Fruit fly (Drosophila melanogaster) whole organism, wandering third instar larva: Measurements from ENCODE around the gene Plp.

ENCODE experiments used
- Abd-B ChIP-seq: fragments of >200 bp; optimal IDR thresholded peaks from 2 replicates; lab custom pipeline; 2017; ENCODE audit warnings: missing biosample characterization, missing genetic modification characterization
- CG32264 ChIP-seq: fragments of 200-800 bp; sonication (Bioruptor generic); optimal IDR thresholded peaks from 2 replicates; lab custom pipeline; 2016; ENCODE audit warnings: missing biosample characterization, missing genetic modification characterization
- CG9705 ChIP-seq: fragments of 200-800 bp; sonication (Bioruptor generic); optimal IDR thresholded peaks from 2 replicates; lab custom pipeline; 2018; ENCODE audit warnings: missing biosample characterization, mild to moderate bottlenecking, missing genetic modification characterization
- CrebA ChIP-seq: fragments of 200-800 bp; sonication (Bioruptor generic); optimal IDR thresholded peaks from 2 replicates; lab custom pipeline; 2016; ENCODE audit warnings: missing biosample characterization, mild to moderate bottlenecking, missing genetic modification characterization, borderline replicate concordance
- Dfd ChIP-seq: fragments of >200 bp; optimal IDR thresholded peaks from 2 replicates; lab custom pipeline; 2017; ENCODE audit warnings: missing biosample characterization, missing genetic modification characterization
- Dif ChIP-seq: fragments of 200-275, 200-300 bp; sonication (Bioruptor generic); optimal IDR thresholded peaks from 2 replicates; lab custom pipeline; 2018; ENCODE audit warnings: missing biosample characterization, missing genetic modification characterization; ENCODE audit not compliant: partially characterized antibody
- GATAd ChIP-seq: sonication (Bioruptor generic); optimal IDR thresholded peaks from 2 replicates; lab custom pipeline; 2016; ENCODE audit warnings: missing biosample characterization, missing genetic modification characterization
- HLH106 ChIP-seq: fragments of 200-800 bp; optimal IDR thresholded peaks from 3 replicates; lab custom pipeline; 2019; ENCODE audit warnings: missing biosample characterization, mild to moderate bottlenecking, missing genetic modification characterization, moderate library complexity
- Hnf4 ChIP-seq: fragments of 200-800 bp; sonication (Bioruptor generic); optimal IDR thresholded peaks from 2 replicates; lab custom pipeline; 2016; ENCODE audit warnings: missing biosample characterization, mild to moderate bottlenecking, missing genetic modification characterization
- Hr78 ChIP-seq: fragments of >200 bp; optimal IDR thresholded peaks from 2 replicates; lab custom pipeline; 2017; ENCODE audit warnings: missing biosample characterization, missing genetic modification characterization
- Hr83 ChIP-seq: fragments of 200-300 bp; sonication (Bioruptor generic); optimal IDR thresholded peaks from 2 replicates; lab custom pipeline; 2016; ENCODE audit warnings: missing biosample characterization, mild to moderate bottlenecking, missing genetic modification characterization, moderate library complexity; ENCODE audit not compliant: poor library complexity, severe bottlenecking
- Jra ChIP-seq: sonication (Bioruptor generic); optimal IDR thresholded peaks from 2 replicates; lab custom pipeline; 2016; ENCODE audit warnings: missing biosample characterization, missing genetic modification characterization
- Mio ChIP-seq: sonication (Bioruptor generic); optimal IDR thresholded peaks from 2 replicates; lab custom pipeline; 2016; ENCODE audit warnings: missing biosample characterization, missing genetic modification characterization
- Myc ChIP-seq: fragments of >200 bp; optimal IDR thresholded peaks from 2 replicates; lab custom pipeline; 2017
- N ChIP-seq: fragments of >200 bp; optimal IDR thresholded peaks from 2 replicates; lab custom pipeline; 2018; ENCODE audit warnings: missing biosample characterization, missing external identifiers, missing genetic modification characterization
- OdsH ChIP-seq: fragments of 200-800 bp; sonication (Bioruptor generic); optimal IDR thresholded peaks from 2 replicates; lab custom pipeline; 2016; ENCODE audit warnings: missing biosample characterization, mild to moderate bottlenecking, missing genetic modification characterization
- Rel ChIP-seq, 2 experiments: fragments of 200-800 bp; sonication (Bioruptor generic) in 1 of 2; optimal IDR thresholded peaks; 2 replicates in 1 of 2; 3 replicates in 1 of 2; lab custom pipeline; 2016 to 2019; ENCODE audit warnings: mild to moderate bottlenecking in 2 of 2, missing biosample characterization in 2 of 2, missing genetic modification characterization in 2 of 2, moderate library complexity in 1 of 2
- Sp1 ChIP-seq: fragments of 200-800 bp; sonication (Bioruptor generic); optimal IDR thresholded peaks from 3 replicates; lab custom pipeline; 2019; ENCODE audit warnings: missing biosample characterization, mild to moderate bottlenecking, missing genetic modification characterization, moderate library complexity
- Vsx2 ChIP-seq: fragments of 200-300, 225-300 bp; sonication (Bioruptor generic); optimal IDR thresholded peaks from 2 replicates; lab custom pipeline; 2018; ENCODE audit warnings: missing biosample characterization, missing genetic modification characterization; ENCODE audit not compliant: partially characterized antibody
- br ChIP-seq: fragments of 200-800 bp; sonication (Bioruptor generic); optimal IDR thresholded peaks from 2 replicates; lab custom pipeline; 2016; ENCODE audit warnings: missing biosample characterization, missing genetic modification characterization
- brk ChIP-seq: fragments of 200-800 bp; sonication (Bioruptor generic); optimal IDR thresholded peaks from 2 replicates; lab custom pipeline; 2016; ENCODE audit warnings: missing biosample characterization, mild to moderate bottlenecking, missing genetic modification characterization
- dl ChIP-seq, 2 experiments: fragments of 175-275, 200-275 bp in 1 of 2; fragments of 200-275 bp in 1 of 2; sonication (Bioruptor generic); optimal IDR thresholded peaks; lab custom pipeline; 2018; ENCODE audit warnings: mild to moderate bottlenecking in 2 of 2, missing biosample characterization in 2 of 2, missing genetic modification characterization in 2 of 2, moderate library complexity in 2 of 2; ENCODE audit not compliant: partially characterized antibody in 2 of 2, insufficient read depth in 1 of 2
- dmrt93B ChIP-seq: fragments of 200-800 bp; sonication (Bioruptor generic); optimal IDR thresholded peaks from 2 replicates; lab custom pipeline; 2018; ENCODE audit warnings: missing biosample characterization, mild to moderate bottlenecking, missing genetic modification characterization
- dsf ChIP-seq: sonication (Bioruptor generic); optimal IDR thresholded peaks from 2 replicates; lab custom pipeline; 2016; ENCODE audit warnings: missing biosample characterization, missing genetic modification characterization, borderline replicate concordance
- ey ChIP-seq: fragments of 200-800 bp; sonication (Bioruptor generic); optimal IDR thresholded peaks from 2 replicates; lab custom pipeline; 2016; ENCODE audit warnings: missing biosample characterization, missing genetic modification characterization
- foxo ChIP-seq, 2 experiments: fragments of 200-800 bp; sonication (Bioruptor generic); optimal IDR thresholded peaks; 2 replicates in 1 of 2; 3 replicates in 1 of 2; lab custom pipeline; 2016 to 2017; ENCODE audit warnings: missing biosample characterization in 2 of 2, missing genetic modification characterization in 2 of 2
- fru ChIP-seq: fragments of 200-800 bp; sonication (Bioruptor generic); optimal IDR thresholded peaks from 3 replicates; lab custom pipeline; 2016; ENCODE audit warnings: missing biosample characterization, mild to moderate bottlenecking, missing genetic modification characterization
- h ChIP-seq: fragments of 200-800 bp; sonication (Bioruptor generic); optimal IDR thresholded peaks from 3 replicates; lab custom pipeline; 2016; ENCODE audit warnings: missing biosample characterization, mild to moderate bottlenecking, missing genetic modification characterization
- jim ChIP-seq: fragments of 175-275, 200-325 bp; sonication (Bioruptor generic); optimal IDR thresholded peaks from 2 replicates; lab custom pipeline; 2016; ENCODE audit warnings: missing biosample characterization, mild to moderate bottlenecking, missing genetic modification characterization
- lola ChIP-seq: fragments of >200 bp; optimal IDR thresholded peaks from 2 replicates; lab custom pipeline; 2017; ENCODE audit warnings: missing biosample characterization, missing genetic modification characterization
- pan ChIP-seq: fragments of >200 bp; optimal IDR thresholded peaks from 2 replicates; lab custom pipeline; 2017
- psq ChIP-seq: fragments of 200-800 bp; sonication (Bioruptor generic); optimal IDR thresholded peaks from 3 replicates; lab custom pipeline; 2017; ENCODE audit warnings: missing biosample characterization, mild to moderate bottlenecking, missing genetic modification characterization, moderate library complexity
- rgr ChIP-seq: fragments of 200-800 bp; sonication (Bioruptor generic); optimal IDR thresholded peaks from 3 replicates; lab custom pipeline; 2016; ENCODE audit warnings: missing biosample characterization, mild to moderate bottlenecking, missing genetic modification characterization
- sage ChIP-seq: fragments of 200-800 bp; sonication (Bioruptor generic); optimal IDR thresholded peaks from 2 replicates; lab custom pipeline; 2016; ENCODE audit warnings: missing biosample characterization, mild to moderate bottlenecking, missing genetic modification characterization
- sv ChIP-seq: fragments of 200-800 bp; sonication (Bioruptor generic); optimal IDR thresholded peaks from 3 replicates; lab custom pipeline; 2016; ENCODE audit warnings: missing biosample characterization, missing genetic modification characterization
- tai ChIP-seq: sonication (Bioruptor generic); optimal IDR thresholded peaks from 2 replicates; lab custom pipeline; 2016; ENCODE audit warnings: missing biosample characterization, missing genetic modification characterization
- usp ChIP-seq: fragments of >200 bp; optimal IDR thresholded peaks from 2 replicates; lab custom pipeline; 2017; ENCODE audit warnings: missing biosample characterization, missing genetic modification characterization
- woc ChIP-seq: sonication (Bioruptor generic); optimal IDR thresholded peaks from 2 replicates; lab custom pipeline; 2016; ENCODE audit warnings: missing biosample characterization, mild to moderate bottlenecking, missing genetic modification characterization

Gene Plp

dm6 chr3L:15101639-15102413, 7.3 kb upstream of the Plp start (continued):
- TF ChIP-seq GATAd (GFP tag; lab: Kevin White, UChicago) (no peak), h (peak; percentile 46), N (no peak), jim (GFP tag; lab: Kevin White, UChicago) (no peak), Rel (GFP tag; optimal IDR thresholded peaks at IDR 0.05; lab: Kevin White, UChicago) (no peak), Rel (tag; optimal IDR thresholded peaks at IDR 0.05; lab: Kevin White, UChicago) (peak; percentile 20), Vsx2 (no peak), Hr83 (GFP tag; lab: Kevin White, UChicago) (peak; percentile 16)

dm6 chr3L:15100983-15101382, 6.5 kb upstream of the Plp start:
- TF ChIP-seq Mio (GFP tag; lab: Kevin White, UChicago) (no peak), CG32264 (GFP tag; lab: Kevin White, UChicago) (no peak), usp (GFP tag; lab: Kevin White, UChicago) (no peak), Abd-B (GFP tag; lab: Kevin White, UChicago) (no peak), Dfd (no peak), GATAd (GFP tag; lab: Kevin White, UChicago) (no peak)

- TF ChIP-seq pan (lab: Kevin White, UChicago) (no peak), h (no peak), Rel (GFP tag; optimal IDR thresholded peaks at IDR 0.05; lab: Kevin White, UChicago) (no peak), Rel (tag; optimal IDR thresholded peaks at IDR 0.05; lab: Kevin White, UChicago) (peak; percentile 97)
These were observed 5.0 kb upstream of the Plp start for dm6 chr3L:15099541-15099940.

dm6 chr3L:15098659-15099512, 4.4 kb upstream of the Plp start:
- TF ChIP-seq OdsH (GFP tag; lab: Kevin White, UChicago) = peak; percentile 55
- no peak for TF ChIP-seq usp (GFP tag; lab: Kevin White, UChicago)
- peak; percentile 48 for TF ChIP-seq dmrt93B (GFP tag; lab: Kevin White, UChicago)
- peak; percentile 60 for TF ChIP-seq fru (GFP tag; lab: Kevin White, UChicago)
- TF ChIP-seq CrebA = no peak
- TF ChIP-seq h = peak; percentile 64
- no peak for TF ChIP-seq Jra (GFP tag; lab: Kevin White, UChicago)
- no peak for TF ChIP-seq ey (GFP tag; lab: Kevin White, UChicago)
- peak; percentile 84 for TF ChIP-seq HLH106 (tag; lab: Kevin White, UChicago)
- peak; percentile 59 for TF ChIP-seq brk (GFP tag; lab: Kevin White, UChicago)
- no peak for TF ChIP-seq Hr78
- no peak for TF ChIP-seq tai (GFP tag; lab: Kevin White, UChicago)
- TF ChIP-seq Vsx2 = no peak
- TF ChIP-seq Hnf4 (GFP tag; lab: Kevin White, UChicago) = peak; percentile 54
- TF ChIP-seq sage (GFP tag; lab: Kevin White, UChicago) = no peak
- no peak for TF ChIP-seq GATAd (GFP tag; lab: Kevin White, UChicago)
- no peak for TF ChIP-seq CG32264 (GFP tag; lab: Kevin White, UChicago)
- peak; percentile 66 for TF ChIP-seq psq (GFP tag; lab: Kevin White, UChicago)
- no peak for TF ChIP-seq Myc (lab: Kevin White, UChicago)
- peak; percentile 35 for TF ChIP-seq Dif (GFP tag; lab: Kevin White, UChicago)
- TF ChIP-seq Dfd = no peak
- peak; percentile 34 for TF ChIP-seq CG9705 (GFP tag; lab: Kevin White, UChicago)
- TF ChIP-seq br = peak; percentile 14
- TF ChIP-seq dl (GFP tag; optimal IDR thresholded peaks at IDR 0.05; lab: Kevin White, UChicago; ENCODE audit: insufficient read depth in 1 of 2, partially characterized antibody in 2 of 2) = no peak
- peak in 1 of 2 experiments; percentile 78 for TF ChIP-seq foxo (GFP tag; optimal IDR thresholded peaks at IDR 0.05; lab: Kevin White, UChicago)
- TF ChIP-seq Rel (GFP tag; optimal IDR thresholded peaks at IDR 0.05; lab: Kevin White, UChicago) = no peak
- TF ChIP-seq Rel (tag; optimal IDR thresholded peaks at IDR 0.05; lab: Kevin White, UChicago) = no peak
- no peak for TF ChIP-seq lola
- no peak for TF ChIP-seq woc (GFP tag; lab: Kevin White, UChicago)
- TF ChIP-seq Abd-B (GFP tag; lab: Kevin White, UChicago) = no peak
- no peak for TF ChIP-seq Mio (GFP tag; lab: Kevin White, UChicago)
- TF ChIP-seq rgr = peak; percentile 54
- TF ChIP-seq dsf = no peak
- TF ChIP-seq sv (GFP tag; lab: Kevin White, UChicago) = no peak
- peak; percentile 65 for TF ChIP-seq Sp1 (GFP tag; lab: Kevin White, UChicago)
- no peak for TF ChIP-seq pan (lab: Kevin White, UChicago)
- TF ChIP-seq Hr83 (GFP tag; lab: Kevin White, UChicago) = no peak
- no peak for TF ChIP-seq jim (GFP tag; lab: Kevin White, UChicago)
- no peak for TF ChIP-seq N
